Worm (Caenorhabditis elegans) whole organism, mixed stage, embryonic: ENCODE results near the gene scl-26.

ENCODE experiments used
- bed-3 ChIP-seq: fragments of 200-800 bp; sonication (Bioruptor generic); optimal IDR thresholded peaks from 3 replicates; lab custom pipeline; 2018; ENCODE audit warnings: mild to moderate bottlenecking, missing genetic modification characterization, moderate library complexity, missing compliant biosample characterization
- blmp-1 ChIP-seq: fragments of 150-350 bp; optimal IDR thresholded peaks from 2 replicates; lab custom pipeline; 2014; ENCODE audit warnings: missing biosample characterization, missing genetic modification characterization
- ceh-39 ChIP-seq: fragments of 150-350 bp; optimal IDR thresholded peaks from 2 replicates; lab custom pipeline; 2014; ENCODE audit warnings: missing biosample characterization, missing genetic modification characterization
- ceh-83 ChIP-seq: fragments of 200-800 bp; sonication (Bioruptor generic); optimal IDR thresholded peaks from 2 replicates; lab custom pipeline; 2018; ENCODE audit warnings: mild to moderate bottlenecking, missing genetic modification characterization, missing compliant biosample characterization
- ces-1 ChIP-seq: fragments of 150-350 bp; optimal IDR thresholded peaks from 2 replicates; lab custom pipeline; 2014; ENCODE audit warnings: missing biosample characterization, missing genetic modification reagents, missing genetic modification characterization
- drap-1 ChIP-seq: fragments of 200-800 bp; sonication (Bioruptor generic); optimal IDR thresholded peaks from 3 replicates; lab custom pipeline; 2018; ENCODE audit warnings: mild to moderate bottlenecking, missing genetic modification characterization, missing compliant biosample characterization
- elt-1 ChIP-seq: sonication (generic microtip); optimal IDR thresholded peaks from 2 replicates; lab custom pipeline; 2017; ENCODE audit warnings: missing genetic modification characterization, mild to moderate bottlenecking, missing compliant biosample characterization, antibody characterized with exemption, moderate library complexity, borderline replicate concordance; ENCODE audit not compliant: insufficient read depth
- elt-3 ChIP-seq: fragments of 150-350 bp; optimal IDR thresholded peaks from 2 replicates; lab custom pipeline; 2014; ENCODE audit warnings: missing biosample characterization, missing genetic modification characterization
- flh-1 ChIP-seq: fragments of 200-800 bp; sonication (Bioruptor generic); optimal IDR thresholded peaks from 2 replicates; lab custom pipeline; 2018; ENCODE audit warnings: mild to moderate bottlenecking, missing genetic modification characterization, moderate library complexity, missing compliant biosample characterization
- ham-2 ChIP-seq: fragments of 200-800 bp; sonication (Bioruptor generic); optimal IDR thresholded peaks from 2 replicates; lab custom pipeline; 2018; ENCODE audit warnings: mild to moderate bottlenecking, missing genetic modification characterization, missing compliant biosample characterization
- hlh-1 ChIP-seq: fragments of 150-350 bp; optimal IDR thresholded peaks from 2 replicates; lab custom pipeline; 2014; ENCODE audit warnings: missing biosample characterization, missing genetic modification reagents, missing genetic modification characterization
- lin-13 ChIP-seq: fragments of 150-350 bp; optimal IDR thresholded peaks from 2 replicates; lab custom pipeline; 2014; ENCODE audit warnings: missing biosample characterization, missing genetic modification characterization
- lin-32 ChIP-seq: fragments of 200-800 bp; sonication (Bioruptor generic); optimal IDR thresholded peaks from 2 replicates; lab custom pipeline; 2018; ENCODE audit warnings: mild to moderate bottlenecking, missing genetic modification characterization, missing compliant biosample characterization
- lsy-2 ChIP-seq: fragments of 150-350 bp; optimal IDR thresholded peaks from 2 replicates; lab custom pipeline; 2014; ENCODE audit warnings: missing biosample characterization, missing genetic modification characterization
- mab-5 ChIP-seq: fragments of 150-350 bp; optimal IDR thresholded peaks from 2 replicates; lab custom pipeline; 2014; ENCODE audit warnings: missing biosample characterization, missing genetic modification characterization
- mep-1 ChIP-seq: fragments of 150-350 bp; optimal IDR thresholded peaks from 2 replicates; lab custom pipeline; 2017; ENCODE audit warnings: missing biosample characterization, missing genetic modification reagents, missing genetic modification characterization, inconsistent platforms
- mls-2 ChIP-seq: sonication (generic microtip); optimal IDR thresholded peaks from 2 replicates; lab custom pipeline; 2016; ENCODE audit warnings: mild to moderate bottlenecking, missing genetic modification characterization, moderate library complexity, missing compliant biosample characterization
- nhr-12 ChIP-seq: fragments of 150-350 bp; optimal IDR thresholded peaks from 2 replicates; lab custom pipeline; 2014; ENCODE audit warnings: missing biosample characterization, missing genetic modification characterization
- nhr-2 ChIP-seq: fragments of 150-350 bp; optimal IDR thresholded peaks from 2 replicates; lab custom pipeline; 2014; ENCODE audit warnings: missing biosample characterization, missing genetic modification characterization
- nhr-237 ChIP-seq: fragments of 150-350 bp; optimal IDR thresholded peaks from 2 replicates; lab custom pipeline; 2014; ENCODE audit warnings: missing biosample characterization, missing genetic modification characterization
- nhr-28 ChIP-seq: fragments of 150-350 bp; optimal IDR thresholded peaks from 2 replicates; lab custom pipeline; 2014; ENCODE audit warnings: missing biosample characterization, missing genetic modification characterization
- nhr-76 ChIP-seq: sonication (generic microtip); optimal IDR thresholded peaks from 2 replicates; lab custom pipeline; 2017; ENCODE audit warnings: missing biosample characterization, missing genetic modification characterization
- pha-4 ChIP-seq: fragments of 150-350 bp; optimal IDR thresholded peaks from 2 replicates; lab custom pipeline; 2018; ENCODE audit warnings: missing biosample characterization, missing genetic modification reagents, missing genetic modification characterization
- sem-2 ChIP-seq: fragments of 200-800 bp; sonication (Bioruptor generic); optimal IDR thresholded peaks from 2 replicates; lab custom pipeline; 2018; ENCODE audit warnings: mild to moderate bottlenecking, missing genetic modification characterization, missing compliant biosample characterization
- snpc-4 ChIP-seq: fragments of 150-350 bp; optimal IDR thresholded peaks from 2 replicates; lab custom pipeline; 2014; ENCODE audit warnings: missing biosample characterization, missing genetic modification characterization
- sptf-1 ChIP-seq: sonication (generic microtip); optimal IDR thresholded peaks from 2 replicates; lab custom pipeline; 2017; ENCODE audit warnings: mild to moderate bottlenecking, missing genetic modification characterization, moderate library complexity, missing compliant biosample characterization
- tbx-8 ChIP-seq: fragments of 200-800 bp; sonication (Bioruptor generic); optimal IDR thresholded peaks from 2 replicates; lab custom pipeline; 2018; ENCODE audit warnings: mild to moderate bottlenecking, missing genetic modification characterization, moderate library complexity, missing compliant biosample characterization
- unc-120 ChIP-seq: sonication (generic microtip); optimal IDR thresholded peaks from 2 replicates; lab custom pipeline; 2017; ENCODE audit warnings: missing genetic modification characterization, missing compliant biosample characterization; ENCODE audit not compliant: poor library complexity, severe bottlenecking
- unc-39 ChIP-seq: fragments of 150-350 bp; optimal IDR thresholded peaks from 2 replicates; lab custom pipeline; 2014; ENCODE audit warnings: missing biosample characterization, missing genetic modification characterization
- unc-62 ChIP-seq: fragments of 150-350 bp; optimal IDR thresholded peaks from 2 replicates; lab custom pipeline; 2014; ENCODE audit warnings: missing biosample characterization, missing genetic modification reagents, missing genetic modification characterization
- zip-8 ChIP-seq: fragments of 150-350 bp; optimal IDR thresholded peaks from 2 replicates; lab custom pipeline; 2014; ENCODE audit warnings: missing biosample characterization, missing genetic modification characterization

The scl-26 gene

ce11 chrV:7600149-7600548 lies 1.2 kb downstream of the scl-26 start, which contains the start of gene C50E3.9:
Gene C50E3.9, minus strand, starts transcription at chrV:7600249.
- TF ChIP-seq elt-1 (tag; lab: Kevin White, UChicago) (no peak), lin-32 (no peak), hlh-1 (no peak), lsy-2 (tag; lab: Kevin White, UChicago) (no peak), unc-62 (GFP tag; lab: Kevin White, UChicago) (no peak), ces-1 (no peak), lin-13 (no peak), nhr-237 (tag; lab: Kevin White, UChicago) (no peak), mls-2 (no peak)

- TF ChIP-seq unc-120 (tag; lab: Kevin White, UChicago) (no peak), ham-2 (GFP tag; lab: Kevin White, UChicago) (no peak), lin-13 (no peak), flh-1 (GFP tag; lab: Kevin White, UChicago) (no peak), tbx-8 (GFP tag; lab: Kevin White, UChicago) (no peak), sptf-1 (tag; lab: Kevin White, UChicago) (no peak), ceh-83 (no peak), ces-1 (no peak), lin-32 (no peak), pha-4 (tag; lab: Kevin White, UChicago) (no peak), lsy-2 (tag; lab: Kevin White, UChicago) (no peak), bed-3 (GFP tag; lab: Kevin White, UChicago) (no peak), nhr-2 (no peak), nhr-237 (tag; lab: Kevin White, UChicago) (no peak), unc-39 (tag; lab: Kevin White, UChicago) (no peak), hlh-1 (no peak), elt-3 (tag; lab: Kevin White, UChicago) (no peak), blmp-1 (tag; lab: Kevin White, UChicago) (no peak), sem-2 (GFP tag; lab: Kevin White, UChicago) (no peak)
These were observed 3.1 kb downstream of the scl-26 start, which contains the start of gene C50E3.7 for ce11 chrV:7598269-7598668. Gene C50E3.7, minus strand, starts transcription at chrV:7598369.

ce11 chrV:7595132-7595531 lies 6.2 kb downstream of the scl-26 start:
- TF ChIP-seq elt-3 (tag; lab: Kevin White, UChicago) (no peak), drap-1 (no peak), pha-4 (tag; lab: Kevin White, UChicago) (no peak), flh-1 (GFP tag; lab: Kevin White, UChicago) (no peak), unc-120 (tag; lab: Kevin White, UChicago) (no peak), ceh-83 (no peak), lin-13 (no peak), ham-2 (GFP tag; lab: Kevin White, UChicago) (no peak), lsy-2 (tag; lab: Kevin White, UChicago) (no peak), nhr-2 (no peak), lin-32 (no peak)

ce11 chrV:7590454-7590853 lies 10.9 kb downstream of the scl-26 start, which contains the start of gene C50E3.6:
Gene C50E3.6, minus strand, starts transcription at chrV:7590554.
- TF ChIP-seq mep-1: no peak
- no peak for TF ChIP-seq hlh-1
- no peak for TF ChIP-seq sptf-1 (tag; lab: Kevin White, UChicago)
- TF ChIP-seq nhr-28 (tag; lab: Kevin White, UChicago): no peak
- no peak for TF ChIP-seq snpc-4 (tag; lab: Kevin White, UChicago)
- no peak for TF ChIP-seq blmp-1 (tag; lab: Kevin White, UChicago)
- TF ChIP-seq bed-3 (GFP tag; lab: Kevin White, UChicago): no peak
- TF ChIP-seq nhr-12: no peak
- no peak for TF ChIP-seq lsy-2 (tag; lab: Kevin White, UChicago)
- no peak for TF ChIP-seq unc-120 (tag; lab: Kevin White, UChicago)
- no peak for TF ChIP-seq ces-1
- TF ChIP-seq zip-8: no peak
- no peak for TF ChIP-seq mls-2
- no peak for TF ChIP-seq ham-2 (GFP tag; lab: Kevin White, UChicago)
- TF ChIP-seq nhr-76 (tag; lab: Kevin White, UChicago): no peak
- no peak for TF ChIP-seq drap-1

- TF ChIP-seq ceh-39: no peak
- peak; percentile 52 for TF ChIP-seq mep-1
- TF ChIP-seq nhr-237 (tag; lab: Kevin White, UChicago): no peak
- no peak for TF ChIP-seq mab-5
- peak; percentile 20 for TF ChIP-seq ces-1
- TF ChIP-seq ceh-83: no peak
- TF ChIP-seq lsy-2 (tag; lab: Kevin White, UChicago): peak; percentile 5
These were observed 13.7 kb downstream of the scl-26 start, which contains the start of the genes F19F10.11 and C50E3.5 for ce11 chrV:7587637-7588036. Gene F19F10.11, minus strand, starts transcription at chrV:7587704. Gene C50E3.5, plus strand, starts transcription at chrV:7587996.
